Worm (Caenorhabditis elegans): ENCODE measurements around the gene C14A11.2.

Gene C14A11.2

DNA sequence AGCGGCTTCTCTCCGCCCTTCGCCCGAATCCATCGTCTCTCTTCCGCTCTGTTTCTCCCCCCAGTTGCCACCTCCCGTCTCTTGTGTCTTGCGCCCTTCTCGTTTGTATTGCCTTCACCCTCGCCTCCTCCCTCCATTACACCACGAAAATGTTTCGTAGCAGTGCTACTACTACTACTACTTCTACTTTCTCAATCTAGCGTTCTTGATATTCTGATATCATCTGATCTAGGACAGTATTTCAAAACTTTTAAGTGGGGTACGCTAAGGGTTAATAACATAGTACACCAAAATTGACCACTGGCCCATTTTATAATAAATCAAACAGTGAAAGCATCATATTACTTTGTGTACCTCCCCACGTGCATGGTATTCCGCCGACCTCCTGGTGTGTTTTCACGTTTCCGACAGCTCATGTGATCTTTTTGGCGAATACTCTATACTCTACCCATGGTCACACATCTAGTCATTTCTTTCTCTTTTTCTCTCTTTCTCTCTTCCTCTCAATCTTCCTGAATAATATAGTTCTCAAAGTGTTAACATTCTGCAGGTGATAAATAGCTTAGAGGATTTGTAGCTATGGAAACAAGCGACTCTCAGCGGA lies at the start of gene C14A11.2:
C14A11.2 (plus strand) TSS at position 551 of the 604 bp plus-strand sequence.
- no peak for TF ChIP-seq Y105C5A.15 (GFP tag; IDR thresholded peaks at IDR 0.05)
- no peak for TF ChIP-seq nhr-76 (tag; optimal IDR thresholded peaks at IDR 0.05)
- no peak for TF ChIP-seq hmg-1.1 (GFP tag; IDR thresholded peaks at IDR 0.05)
- TF ChIP-seq Y75B8A.6 (GFP tag; IDR thresholded peaks at IDR 0.05), result no peak
- TF ChIP-seq F44E2.7 (GFP tag; IDR thresholded peaks at IDR 0.05), result no peak
- TF ChIP-seq mep-1 (tag; optimal IDR thresholded peaks at IDR 0.05), result no peak
- no peak for TF ChIP-seq dmd-6 (GFP tag; IDR thresholded peaks at IDR 0.05)
- no peak for TF ChIP-seq fkh-10 (GFP tag; optimal IDR thresholded peaks at IDR 0.05)
- no peak for TF ChIP-seq nhr-48 (tag; optimal IDR thresholded peaks at IDR 0.05)
- TF ChIP-seq nhr-102 (tag; optimal IDR thresholded peaks at IDR 0.05), result no peak
- no peak for TF ChIP-seq dve-1 (tag; optimal IDR thresholded peaks at IDR 0.05; ENCODE audit: insufficient read depth)
- TF ChIP-seq daf-12 (tag; optimal IDR thresholded peaks at IDR 0.05), result no peak
- peak; percentile 87 for TF ChIP-seq hlh-30 (tag; optimal IDR thresholded peaks at IDR 0.05; ENCODE audit: insufficient read depth)
- no peak for TF ChIP-seq lsy-2 (tag; optimal IDR thresholded peaks at IDR 0.05)
- peak in 1 of 2 experiments; percentile 7 for TF ChIP-seq mdl-1 (tag; optimal IDR thresholded peaks at IDR 0.05)
- TF ChIP-seq saeg-2 (GFP tag; IDR thresholded peaks at IDR 0.05), result no peak
- TF ChIP-seq aha-1 (tag), result peak; percentile 21
- no peak for TF ChIP-seq snpc-1.2 (GFP tag; IDR thresholded peaks at IDR 0.05)
- no peak for TF ChIP-seq egl-43 (GFP tag; IDR thresholded peaks at IDR 0.05)
- no peak for TF ChIP-seq lin-38 (GFP tag; IDR thresholded peaks at IDR 0.05)
- TF ChIP-seq cey-2 (tag; optimal IDR thresholded peaks at IDR 0.05; ENCODE audit: borderline replicate concordance, insufficient read depth), result no peak
- TF ChIP-seq ctbp-1 (GFP tag; IDR thresholded peaks at IDR 0.05), result 0 out of 2 replicates have a peak, but pooled peaks have one; percentile 20
- peak; percentile 0 for TF ChIP-seq nhr-11 (tag; optimal IDR thresholded peaks at IDR 0.05)
- no peak for TF ChIP-seq mes-2 (tag; optimal IDR thresholded peaks at IDR 0.05; ENCODE audit: poor library complexity, severe bottlenecking)
- no peak for TF ChIP-seq tra-1 (GFP tag; IDR thresholded peaks at IDR 0.05)
- no peak for TF ChIP-seq lin-39 (tag; optimal IDR thresholded peaks at IDR 0.05)
- TF ChIP-seq unc-62 (GFP tag; optimal IDR thresholded peaks at IDR 0.05 in 1 of 2), result peak in 1 of 2 experiments; percentile 92
- TF ChIP-seq unc-62 (tag; optimal IDR thresholded peaks at IDR 0.05), result no peak

DNA sequence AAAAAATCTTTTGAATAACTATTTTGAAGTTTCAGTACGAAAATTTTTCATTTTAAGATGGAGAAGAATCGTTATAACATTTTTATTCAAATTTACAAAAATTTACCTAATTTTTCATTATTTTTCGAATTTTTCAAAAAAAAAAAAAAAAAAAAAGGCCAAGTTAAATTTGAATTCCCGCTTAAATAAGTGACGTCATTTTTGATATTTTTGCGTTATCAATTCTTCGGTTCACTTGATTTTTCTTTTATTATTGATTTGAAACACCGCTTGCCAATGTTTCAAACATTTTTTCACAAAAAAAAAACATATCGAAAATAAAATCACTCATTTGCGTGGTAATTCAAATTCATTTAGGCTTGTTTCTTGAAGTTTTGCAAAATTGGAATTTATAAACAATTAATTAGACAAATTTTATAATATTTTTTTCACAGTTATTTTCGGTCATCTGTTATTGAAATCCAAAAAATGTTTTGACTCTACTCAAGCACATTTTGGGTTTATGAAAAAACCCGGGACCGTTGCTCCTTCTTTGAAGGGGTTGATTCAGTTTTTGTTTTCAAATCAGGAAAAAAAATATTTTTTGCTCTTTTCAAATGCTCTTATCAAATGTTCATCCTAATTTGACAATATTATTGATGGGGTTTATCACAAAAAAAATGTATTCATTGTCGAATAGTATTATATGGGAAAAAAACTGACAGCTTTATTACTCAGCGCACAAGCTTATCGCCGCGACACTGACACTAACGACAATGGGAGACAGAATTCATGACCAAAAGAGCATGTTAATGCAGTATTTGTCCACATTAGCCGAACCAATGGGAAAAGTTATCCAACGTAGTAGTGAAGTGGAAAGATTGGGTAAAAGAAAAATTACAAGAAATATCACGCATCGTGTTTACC lies 48.6 kb upstream of the C14A11.2 start:
- peak; percentile 88 for TF ChIP-seq php-3 (GFP tag; IDR thresholded peaks at IDR 0.05)
- peak; percentile 63; the same call in 1 of the 2 replicates for TF ChIP-seq dmd-6 (GFP tag; IDR thresholded peaks at IDR 0.05)
- TF ChIP-seq ceh-20 (GFP tag; IDR thresholded peaks at IDR 0.05), result peak; percentile 53; the same call in 1 of the 2 replicates
- no peak for TF ChIP-seq daf-16 (GFP tag; optimal IDR thresholded peaks at IDR 0.05)
- peak; percentile 33 for TF ChIP-seq daf-16 (tag; optimal IDR thresholded peaks at IDR 0.05)
- TF ChIP-seq dve-1 (tag; optimal IDR thresholded peaks at IDR 0.05; ENCODE audit: insufficient read depth), result peak; percentile 79
- TF ChIP-seq snpc-1.2 (GFP tag; IDR thresholded peaks at IDR 0.05), result no peak
- TF ChIP-seq aha-1 (tag), result peak; percentile 91
- TF ChIP-seq nhr-41 (GFP tag; IDR thresholded peaks at IDR 0.05), result no peak

DNA sequence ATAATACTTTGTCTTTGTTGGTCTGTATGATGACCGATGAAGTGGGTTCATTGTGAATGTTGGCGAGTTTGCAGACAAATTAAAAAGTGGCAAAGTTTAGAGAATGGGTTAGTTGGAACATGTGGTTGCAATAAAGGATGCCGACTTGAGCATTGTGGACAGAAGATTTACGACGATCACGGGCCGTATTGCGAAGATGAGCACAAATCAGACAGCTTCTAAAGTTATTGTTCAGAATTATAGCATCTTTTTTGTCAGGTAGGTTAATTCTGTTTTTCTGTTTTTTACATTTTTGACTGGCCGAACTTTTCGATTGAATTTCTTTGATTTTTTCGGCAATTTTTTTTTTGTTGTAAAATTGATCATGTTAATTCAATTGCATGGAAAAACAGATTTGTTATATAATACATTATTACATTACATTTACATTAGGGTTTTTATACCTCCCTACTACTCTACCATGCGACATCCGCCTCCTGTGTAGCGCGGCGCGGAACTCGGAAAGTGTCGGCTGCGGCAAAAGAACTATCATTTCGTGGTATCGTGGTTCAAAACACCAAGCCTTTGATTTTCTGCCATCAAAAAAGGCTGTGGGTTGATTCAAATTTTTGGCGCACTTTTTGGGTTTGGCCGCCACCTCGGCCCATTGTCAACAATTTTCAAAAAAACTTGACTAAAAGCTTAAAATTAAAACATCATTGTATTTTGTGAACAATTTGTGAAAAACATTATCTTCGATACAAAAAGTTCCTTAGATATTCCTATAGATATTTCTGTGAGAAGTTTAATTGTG lies 39.2 kb upstream of the C14A11.2 start, which contains the start of gene unc-2:
unc-2 (minus strand) TSS at position 51 of the 793 bp plus-strand sequence.
- TF ChIP-seq egl-43 (GFP tag; IDR thresholded peaks at IDR 0.05) (no peak), nhr-42 (GFP tag; IDR thresholded peaks at IDR 0.05) (0 out of 2 replicates have a peak, but pooled peaks have one; percentile 41), saeg-2 (GFP tag; IDR thresholded peaks at IDR 0.05) (0 out of 2 replicates have a peak, but pooled peaks have one; percentile 21)

Data from whole organism, L4 larva.